Worm (Caenorhabditis elegans): Measurements from ENCODE around the gene skr-15.

skr-15 gene

ce11 chrII:3786538-3786937, 37.4 kb upstream of the skr-15 start (continued):
- TF ChIP-seq saeg-2 (GFP tag; IDR thresholded peaks at IDR 0.05), result no peak
- no peak for TF ChIP-seq mxl-2 (GFP tag; conservative IDR thresholded peaks at IDR 0.05)

DNA sequence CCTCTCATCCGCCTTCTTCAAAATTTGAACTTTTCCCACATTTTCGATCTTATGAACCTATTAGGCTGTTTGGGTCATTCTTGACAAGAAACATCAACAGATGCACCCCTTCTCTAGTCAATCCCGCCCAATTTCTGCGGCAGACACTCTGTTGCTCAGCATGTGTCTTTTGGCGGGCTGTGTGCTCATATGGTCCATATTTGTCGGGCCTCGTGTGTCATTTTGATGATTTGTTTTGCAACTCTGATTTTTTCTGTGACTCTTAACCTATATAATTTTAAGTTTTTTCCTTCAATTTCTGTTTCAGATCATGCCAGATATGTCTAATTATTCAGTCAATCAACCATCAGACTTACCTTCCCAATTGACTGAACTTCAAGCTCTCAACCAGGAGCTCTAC, 36.8 kb upstream of the skr-15 start, which contains the start of gene T24E12.13:
T24E12.13 (plus strand) TSS at position 301 of the 400 bp plus-strand sequence.
- TF ChIP-seq T26A8.4 (GFP tag; IDR thresholded peaks at IDR 0.05) (no peak), unc-130 (GFP tag; optimal IDR thresholded peaks at IDR 0.05) (no peak), nhr-48 (tag; optimal IDR thresholded peaks at IDR 0.05) (no peak), saeg-2 (GFP tag; IDR thresholded peaks at IDR 0.05) (no peak), php-3 (GFP tag; IDR thresholded peaks at IDR 0.05) (no peak), nhr-41 (GFP tag; IDR thresholded peaks at IDR 0.05) (no peak), Y75B8A.6 (GFP tag; IDR thresholded peaks at IDR 0.05) (no peak), nhr-42 (GFP tag; IDR thresholded peaks at IDR 0.05) (no peak)

- peak; percentile 15 for TF ChIP-seq pqm-1 (tag; optimal IDR thresholded peaks at IDR 0.05)
- 0 out of 2 replicates have a peak, but pooled peaks have one; percentile 32 for TF ChIP-seq php-3 (GFP tag; IDR thresholded peaks at IDR 0.05)
- no peak for TF ChIP-seq spr-3 (GFP tag; optimal IDR thresholded peaks at IDR 0.05)
- TF ChIP-seq unc-62 (GFP tag; optimal IDR thresholded peaks at IDR 0.05 in 1 of 2), result peak in 1 of 2 experiments; percentile 20
- no peak for TF ChIP-seq unc-62 (tag; optimal IDR thresholded peaks at IDR 0.05)
Measured at ce11 chrII:3788356-3788962, 35.5 kb upstream of the skr-15 start.

- no peak for TF ChIP-seq nhr-237 (tag; optimal IDR thresholded peaks at IDR 0.05)
- no peak for TF ChIP-seq egl-43 (GFP tag; IDR thresholded peaks at IDR 0.05)
- no peak for TF ChIP-seq ceh-32 (tag; optimal IDR thresholded peaks at IDR 0.05; ENCODE audit: poor library complexity)
- TF ChIP-seq hlh-30 (tag; optimal IDR thresholded peaks at IDR 0.05; ENCODE audit: insufficient read depth), result no peak
- no peak for TF ChIP-seq nhr-28 (tag; optimal IDR thresholded peaks at IDR 0.05)
- no peak for TF ChIP-seq mxl-2 (GFP tag; conservative IDR thresholded peaks at IDR 0.05)
- TF ChIP-seq jun-1 (tag; optimal IDR thresholded peaks at IDR 0.05), result no peak
- no peak for TF ChIP-seq lin-15B (tag; optimal IDR thresholded peaks at IDR 0.05)
- TF ChIP-seq fos-1 (tag; optimal IDR thresholded peaks at IDR 0.05), result no peak
- no peak for TF ChIP-seq ceh-82 (tag; optimal IDR thresholded peaks at IDR 0.05)
- no peak for TF ChIP-seq mxl-3 (GFP tag; optimal IDR thresholded peaks at IDR 0.05)
Measured at ce11 chrII:3793336-3793735, 30.6 kb upstream of the skr-15 start, which contains the start of gene fbxb-99. Gene fbxb-99 (minus strand): TSS chrII:3793436.

ce11 chrII:3795323-3795722, 28.6 kb upstream of the skr-15 start, which contains the start of gene Y8A9A.2:
Gene Y8A9A.2 (plus strand): TSS chrII:3795623.
- TF ChIP-seq mep-1 (tag; optimal IDR thresholded peaks at IDR 0.05), result no peak

DNA sequence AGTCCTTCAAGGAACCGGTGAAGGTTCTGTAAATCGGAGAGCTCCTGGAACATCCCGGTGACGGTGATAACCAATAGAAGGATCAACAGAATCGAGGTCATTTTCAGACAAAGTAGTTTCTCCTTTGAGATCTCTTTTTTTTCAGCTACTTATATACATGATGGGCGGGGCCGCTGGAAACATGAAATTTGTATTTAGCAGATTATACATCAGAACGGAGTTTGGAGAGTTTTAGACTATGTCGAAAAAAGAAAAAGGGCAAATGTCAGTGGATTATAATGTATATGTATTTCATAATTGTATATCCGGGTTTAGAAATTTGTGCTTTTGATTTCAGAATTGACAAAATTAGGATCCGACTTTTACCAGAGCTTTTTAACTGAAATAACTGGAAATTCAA, 20.7 kb upstream of the skr-15 start, which contains the start of gene ins-32:
ins-32 (minus strand) TSS at position 101 of the 400 bp plus-strand sequence.
- no peak for TF ChIP-seq mxl-3 (GFP tag; optimal IDR thresholded peaks at IDR 0.05)
- no peak for TF ChIP-seq unc-130 (GFP tag; optimal IDR thresholded peaks at IDR 0.05)
- no peak for TF ChIP-seq snpc-1.2 (GFP tag; IDR thresholded peaks at IDR 0.05)
- TF ChIP-seq saeg-2 (GFP tag; IDR thresholded peaks at IDR 0.05), result no peak
- TF ChIP-seq F26F4.8 (GFP tag; conservative IDR thresholded peaks at IDR 0.05), result no peak
- no peak for TF ChIP-seq ztf-11 (tag; optimal IDR thresholded peaks at IDR 0.05)
- no peak for TF ChIP-seq pqm-1 (tag; optimal IDR thresholded peaks at IDR 0.05)
- no peak for TF ChIP-seq Y105C5A.15 (GFP tag; IDR thresholded peaks at IDR 0.05)
- TF ChIP-seq ctbp-1 (GFP tag; IDR thresholded peaks at IDR 0.05), result no peak
- TF ChIP-seq tag-97 (GFP tag; IDR thresholded peaks at IDR 0.05), result no peak
- TF ChIP-seq daf-19 (GFP tag; conservative IDR thresholded peaks at IDR 0.05), result no peak
- no peak for TF ChIP-seq ceh-32 (tag; optimal IDR thresholded peaks at IDR 0.05; ENCODE audit: poor library complexity)
- TF ChIP-seq lin-1 (GFP tag; IDR thresholded peaks at IDR 0.05), result no peak
- no peak for TF ChIP-seq ceh-44 (GFP tag; IDR thresholded peaks at IDR 0.05)
- TF ChIP-seq hlh-30 (tag; optimal IDR thresholded peaks at IDR 0.05; ENCODE audit: insufficient read depth), result no peak
- no peak for TF ChIP-seq ceh-82 (tag; optimal IDR thresholded peaks at IDR 0.05)
